Worm (Caenorhabditis elegans) whole organism, mixed stage, embryonic: Measurements from ENCODE around the gene swt-4.

ENCODE experiments used
- elt-1 ChIP-seq: sonication (generic microtip); optimal IDR thresholded peaks from 2 replicates; lab custom pipeline; 2017; ENCODE audit warnings: missing genetic modification characterization, mild to moderate bottlenecking, missing compliant biosample characterization, antibody characterized with exemption, moderate library complexity, borderline replicate concordance; ENCODE audit not compliant: insufficient read depth
- elt-3 ChIP-seq: fragments of 150-350 bp; optimal IDR thresholded peaks from 2 replicates; lab custom pipeline; 2014; ENCODE audit warnings: missing biosample characterization, missing genetic modification characterization
- lin-13 ChIP-seq: fragments of 150-350 bp; optimal IDR thresholded peaks from 2 replicates; lab custom pipeline; 2014; ENCODE audit warnings: missing biosample characterization, missing genetic modification characterization
- nhr-12 ChIP-seq: fragments of 150-350 bp; optimal IDR thresholded peaks from 2 replicates; lab custom pipeline; 2014; ENCODE audit warnings: missing biosample characterization, missing genetic modification characterization
- nhr-237 ChIP-seq: fragments of 150-350 bp; optimal IDR thresholded peaks from 2 replicates; lab custom pipeline; 2014; ENCODE audit warnings: missing biosample characterization, missing genetic modification characterization
- nhr-76 ChIP-seq: sonication (generic microtip); optimal IDR thresholded peaks from 2 replicates; lab custom pipeline; 2017; ENCODE audit warnings: missing biosample characterization, missing genetic modification characterization
- pha-4 ChIP-seq: fragments of 150-350 bp; optimal IDR thresholded peaks from 2 replicates; lab custom pipeline; 2018; ENCODE audit warnings: missing biosample characterization, missing genetic modification reagents, missing genetic modification characterization
- sptf-1 ChIP-seq: sonication (generic microtip); optimal IDR thresholded peaks from 2 replicates; lab custom pipeline; 2017; ENCODE audit warnings: mild to moderate bottlenecking, missing genetic modification characterization, moderate library complexity, missing compliant biosample characterization
- unc-39 ChIP-seq: fragments of 150-350 bp; optimal IDR thresholded peaks from 2 replicates; lab custom pipeline; 2014; ENCODE audit warnings: missing biosample characterization, missing genetic modification characterization
- unc-62 ChIP-seq: fragments of 150-350 bp; optimal IDR thresholded peaks from 2 replicates; lab custom pipeline; 2014; ENCODE audit warnings: missing biosample characterization, missing genetic modification reagents, missing genetic modification characterization
- ztf-11 ChIP-seq: fragments of 150-350 bp; optimal IDR thresholded peaks from 2 replicates; lab custom pipeline; 2014; ENCODE audit warnings: missing biosample characterization, missing genetic modification characterization

ce11 chrIII:10595066-10595465, 33.9 kb downstream of the swt-4 start, which contains the start of gene Y45F3A.9:
- TF ChIP-seq pha-4 (tag; lab: Kevin White, UChicago), result no peak
- no peak for TF ChIP-seq nhr-76 (tag; lab: Kevin White, UChicago)
- TF ChIP-seq nhr-12, result no peak
- no peak for TF ChIP-seq ztf-11
- TF ChIP-seq nhr-237 (tag; lab: Kevin White, UChicago), result no peak
- TF ChIP-seq sptf-1, result no peak
- no peak for TF ChIP-seq unc-62 (GFP tag; lab: Kevin White, UChicago)
- no peak for TF ChIP-seq unc-39 (tag; lab: Kevin White, UChicago)
- no peak for TF ChIP-seq elt-1
- no peak for TF ChIP-seq lin-13 (tag; lab: Kevin White, UChicago)
- TF ChIP-seq elt-3 (tag; lab: Kevin White, UChicago), result no peak
